Worm (Caenorhabditis elegans) whole organism, L2 larva: ENCODE results near the gene F42A10.6.

Experiments
- C34F6.9 ChIP-seq: fragments of 150-350 bp; optimal IDR thresholded peaks from 2 replicates; lab custom pipeline; 2014; ENCODE audit warnings: missing biosample characterization, missing genetic modification characterization
- F13H6.1 ChIP-seq: sonication (generic microtip); optimal IDR thresholded peaks from 2 replicates; lab custom pipeline; 2016; ENCODE audit warnings: missing genetic modification characterization, missing compliant biosample characterization
- R02D3.7 ChIP-seq: fragments of 150-350 bp; optimal IDR thresholded peaks from 2 replicates; lab custom pipeline; 2014; ENCODE audit warnings: missing biosample characterization, missing genetic modification characterization
- alr-1 ChIP-seq: fragments of 150-350 bp; optimal IDR thresholded peaks from 2 replicates; lab custom pipeline; 2014; ENCODE audit warnings: missing biosample characterization, missing genetic modification characterization
- aly-2 ChIP-seq: fragments of 150-350 bp; optimal IDR thresholded peaks from 2 replicates; lab custom pipeline; 2014; ENCODE audit warnings: missing biosample characterization, missing genetic modification characterization
- ama-1 ChIP-seq: fragments of 150-350 bp; optimal IDR thresholded peaks from 2 replicates; lab custom pipeline; 2018; ENCODE audit warnings: inconsistent platforms
- blmp-1 ChIP-seq: sonication (generic microtip); optimal IDR thresholded peaks from 2 replicates; lab custom pipeline; 2017; ENCODE audit warnings: missing genetic modification characterization, mild to moderate bottlenecking, missing compliant biosample characterization, antibody characterized with exemption, moderate library complexity; ENCODE audit not compliant: insufficient read depth
- ceh-16 ChIP-seq: fragments of 150-350 bp; optimal IDR thresholded peaks from 2 replicates; lab custom pipeline; 2014; ENCODE audit warnings: missing biosample characterization, missing genetic modification characterization
- ceh-82 ChIP-seq: fragments of 150-350 bp; optimal IDR thresholded peaks from 2 replicates; lab custom pipeline; 2014; ENCODE audit warnings: missing biosample characterization, missing genetic modification characterization
- crh-2 ChIP-seq: sonication (generic microtip); optimal IDR thresholded peaks from 2 replicates; lab custom pipeline; 2017; ENCODE audit warnings: missing biosample characterization, missing genetic modification characterization
- dmd-4 ChIP-seq: sonication (generic microtip); optimal IDR thresholded peaks from 2 replicates; lab custom pipeline; 2017; ENCODE audit warnings: missing biosample characterization, missing genetic modification characterization
- elt-1 ChIP-seq: fragments of 150-350 bp; optimal IDR thresholded peaks from 2 replicates; lab custom pipeline; 2014; ENCODE audit warnings: missing biosample characterization, missing genetic modification characterization
- elt-3 ChIP-seq: sonication (generic microtip); optimal IDR thresholded peaks from 2 replicates; lab custom pipeline; 2017; ENCODE audit warnings: missing biosample characterization, missing genetic modification characterization
- fos-1 ChIP-seq: fragments of 150-350 bp; optimal IDR thresholded peaks from 2 replicates; lab custom pipeline; 2014; ENCODE audit warnings: missing biosample characterization, missing genetic modification characterization
- gmeb-1 ChIP-seq: fragments of 150-350 bp; optimal IDR thresholded peaks from 2 replicates; lab custom pipeline; 2014; ENCODE audit warnings: missing biosample characterization, missing genetic modification characterization
- lin-11 ChIP-seq: fragments of 150-350 bp; sonication (generic microtip); optimal IDR thresholded peaks from 2 replicates; lab custom pipeline; 2014; ENCODE audit warnings: missing biosample characterization, missing genetic modification characterization, inconsistent platforms, mixed read lengths
- lin-13 ChIP-seq: fragments of 150-350 bp; optimal IDR thresholded peaks from 2 replicates; lab custom pipeline; 2014; ENCODE audit warnings: missing biosample characterization, missing genetic modification reagents, missing genetic modification characterization
- lin-39 ChIP-seq: fragments of 150-350 bp; optimal IDR thresholded peaks from 2 replicates; lab custom pipeline; 2014; ENCODE audit warnings: missing biosample characterization, missing genetic modification reagents, missing genetic modification characterization
- lsy-2 ChIP-seq, 2 experiments: fragments of 150-350 bp in 1 of 2; sonication (generic microtip) in 1 of 2; optimal IDR thresholded peaks; 2 replicates each; lab custom pipeline; 2014 to 2017; ENCODE audit warnings: missing biosample characterization in 2 of 2, missing genetic modification characterization in 2 of 2
- mab-5 ChIP-seq: fragments of 150-350 bp; optimal IDR thresholded peaks from 2 replicates; lab custom pipeline; 2014; ENCODE audit warnings: missing biosample characterization, missing genetic modification characterization
- mdl-1 ChIP-seq, 2 experiments: fragments of 150-350 bp in 1 of 2; sonication (generic microtip) in 1 of 2; optimal IDR thresholded peaks; 2 replicates each; lab custom pipeline; 2017; ENCODE audit warnings: missing biosample characterization in 2 of 2, missing genetic modification characterization in 2 of 2
- nhr-10 ChIP-seq: sonication (generic microtip); optimal IDR thresholded peaks from 2 replicates; lab custom pipeline; 2017; ENCODE audit warnings: missing biosample characterization, missing genetic modification characterization
- nhr-11 ChIP-seq: fragments of 150-350 bp; optimal IDR thresholded peaks from 2 replicates; lab custom pipeline; 2014; ENCODE audit warnings: missing biosample characterization, missing genetic modification characterization
- nhr-12 ChIP-seq: fragments of 150-350 bp; optimal IDR thresholded peaks from 2 replicates; lab custom pipeline; 2014; ENCODE audit warnings: missing biosample characterization, missing genetic modification characterization
- nhr-129 ChIP-seq: fragments of 150-350 bp; optimal IDR thresholded peaks from 2 replicates; lab custom pipeline; 2014; ENCODE audit warnings: missing biosample characterization, missing genetic modification characterization
- nhr-21 ChIP-seq: fragments of 150-350 bp; optimal IDR thresholded peaks from 2 replicates; lab custom pipeline; 2014; ENCODE audit warnings: missing biosample characterization, missing genetic modification characterization
- nhr-23 ChIP-seq: fragments of 150-350 bp; optimal IDR thresholded peaks from 2 replicates; lab custom pipeline; 2014; ENCODE audit warnings: missing biosample characterization, missing genetic modification reagents, missing genetic modification characterization
- nhr-237 ChIP-seq: fragments of 150-350 bp; optimal IDR thresholded peaks from 2 replicates; lab custom pipeline; 2014; ENCODE audit warnings: missing biosample characterization, missing genetic modification characterization
- nhr-25 ChIP-seq: fragments of 150-350 bp; sonication (generic microtip); optimal IDR thresholded peaks from 3 replicates; lab custom pipeline; 2014; ENCODE audit warnings: missing biosample characterization, missing genetic modification characterization
- nhr-6 ChIP-seq: fragments of 150-350 bp; optimal IDR thresholded peaks from 2 replicates; lab custom pipeline; 2014; ENCODE audit warnings: missing biosample characterization, missing genetic modification characterization
- nhr-77 ChIP-seq: fragments of 150-350 bp; optimal IDR thresholded peaks from 2 replicates; lab custom pipeline; 2014; ENCODE audit warnings: missing biosample characterization, missing genetic modification characterization
- peb-1 ChIP-seq: fragments of 150-350 bp; optimal IDR thresholded peaks from 2 replicates; lab custom pipeline; 2014; ENCODE audit warnings: missing biosample characterization, missing genetic modification characterization
- sem-4 ChIP-seq: fragments of 150-350 bp; optimal IDR thresholded peaks from 2 replicates; lab custom pipeline; 2014; ENCODE audit warnings: missing biosample characterization, missing genetic modification reagents, missing genetic modification characterization
- sma-3 ChIP-seq: sonication (generic microtip); optimal IDR thresholded peaks from 2 replicates; lab custom pipeline; 2016; ENCODE audit warnings: missing genetic modification reagents, missing genetic modification characterization, missing compliant biosample characterization
- sma-9 ChIP-seq, 2 experiments: fragments of 150-350 bp in 1 of 2; sonication (generic microtip) in 1 of 2; optimal IDR thresholded peaks; 2 replicates each; lab custom pipeline; 2014 to 2016; ENCODE audit warnings: missing genetic modification characterization in 2 of 2, mild to moderate bottlenecking in 1 of 2, missing biosample characterization in 1 of 2, missing compliant biosample characterization in 1 of 2, missing genetic modification reagents in 1 of 2, moderate library complexity in 1 of 2
- snpc-4 ChIP-seq: fragments of 150-350 bp; optimal IDR thresholded peaks from 2 replicates; lab custom pipeline; 2014; ENCODE audit warnings: missing biosample characterization, missing genetic modification characterization
- unc-55 ChIP-seq: fragments of 150-350 bp; sonication (generic microtip); optimal IDR thresholded peaks from 3 replicates; lab custom pipeline; 2014; ENCODE audit warnings: missing biosample characterization, missing genetic modification reagents, missing genetic modification characterization
- zag-1 ChIP-seq: fragments of 150-350 bp; optimal IDR thresholded peaks from 2 replicates; lab custom pipeline; 2014; ENCODE audit warnings: missing biosample characterization, missing genetic modification characterization
- ztf-11 ChIP-seq: sonication (generic microtip); optimal IDR thresholded peaks from 2 replicates; lab custom pipeline; 2017; ENCODE audit warnings: missing biosample characterization, missing genetic modification characterization

F42A10.6 gene

ce11 chrIII:6179062-6179461 lies 2.4 kb upstream of the F42A10.6 start:
- TF ChIP-seq fos-1 (tag; lab: Kevin White, UChicago) (peak; percentile 76), snpc-4 (no peak), sma-9 (GFP tag; optimal IDR thresholded peaks at IDR 0.05; lab: Kevin White, UChicago) (peak; percentile 83), sma-9 (tag; optimal IDR thresholded peaks at IDR 0.05; lab: Kevin White, UChicago) (no peak), alr-1 (tag; lab: Kevin White, UChicago) (no peak), dmd-4 (tag; lab: Kevin White, UChicago) (no peak), gmeb-1 (peak; percentile 6), crh-2 (peak; percentile 44), unc-55 (GFP tag; lab: Kevin White, UChicago) (no peak), mdl-1 (tag; optimal IDR thresholded peaks at IDR 0.05; lab: Kevin White, UChicago) (peak in 1 of 2 experiments; percentile 8), ama-1 (no peak), nhr-12 (tag; lab: Kevin White, UChicago) (no peak), elt-1 (tag; lab: Kevin White, UChicago) (no peak), peb-1 (tag; lab: Kevin White, UChicago) (no peak), C34F6.9 (no peak), nhr-10 (no peak), nhr-25 (tag; lab: Kevin White, UChicago) (no peak), nhr-21 (tag; lab: Kevin White, UChicago) (no peak), F13H6.1 (tag; lab: Kevin White, UChicago) (peak; percentile 13), blmp-1 (no peak), nhr-23 (tag; lab: Kevin White, UChicago) (no peak), elt-3 (tag; lab: Kevin White, UChicago) (no peak), nhr-77 (tag; lab: Kevin White, UChicago) (no peak), aly-2 (no peak)
- TF ChIP-seq, all 48 proteins: peak for 6

ce11 chrIII:6178586-6178985 lies 1.9 kb upstream of the F42A10.6 start, which contains the start of gene F42A10.7:
TSS of gene F42A10.7 (minus strand) at chrIII:6178686.
- TF ChIP-seq zag-1 (tag; lab: Kevin White, UChicago) (no peak), nhr-11 (tag; lab: Kevin White, UChicago) (no peak), sma-9 (GFP tag; optimal IDR thresholded peaks at IDR 0.05; lab: Kevin White, UChicago) (no peak), sma-9 (tag; optimal IDR thresholded peaks at IDR 0.05; lab: Kevin White, UChicago) (no peak), R02D3.7 (tag; lab: Kevin White, UChicago) (no peak), ceh-16 (tag; lab: Kevin White, UChicago) (no peak), sem-4 (no peak), nhr-129 (tag; lab: Kevin White, UChicago) (no peak), alr-1 (tag; lab: Kevin White, UChicago) (no peak), sma-3 (GFP tag; lab: Kevin White, UChicago) (no peak), nhr-237 (tag; lab: Kevin White, UChicago) (no peak), nhr-21 (tag; lab: Kevin White, UChicago) (no peak), gmeb-1 (no peak)

ce11 chrIII:6177631-6178030 lies 970 bp upstream of the F42A10.6 start:
- no peak for TF ChIP-seq lin-39
- TF ChIP-seq fos-1 (tag; lab: Kevin White, UChicago), result peak; percentile 45

ce11 chrIII:6176172-6176571 lies 489 bp downstream of the F42A10.6 start:
- TF ChIP-seq elt-3 (tag; lab: Kevin White, UChicago) (no peak), nhr-23 (tag; lab: Kevin White, UChicago) (no peak), lsy-2 (tag; optimal IDR thresholded peaks at IDR 0.05; lab: Kevin White, UChicago) (no peak), nhr-21 (tag; lab: Kevin White, UChicago) (no peak), ama-1 (no peak), nhr-10 (no peak), crh-2 (no peak), nhr-6 (tag; lab: Kevin White, UChicago) (no peak), mab-5 (no peak), nhr-11 (tag; lab: Kevin White, UChicago) (no peak), unc-55 (GFP tag; lab: Kevin White, UChicago) (no peak), ceh-82 (tag; lab: Kevin White, UChicago) (no peak), lin-13 (GFP tag; lab: Kevin White, UChicago) (no peak), lin-11 (tag; lab: Kevin White, UChicago) (no peak), sma-9 (GFP tag; optimal IDR thresholded peaks at IDR 0.05; lab: Kevin White, UChicago) (no peak), sma-9 (tag; optimal IDR thresholded peaks at IDR 0.05; lab: Kevin White, UChicago) (no peak), ztf-11 (tag; lab: Kevin White, UChicago) (no peak), C34F6.9 (no peak), nhr-12 (tag; lab: Kevin White, UChicago) (no peak)
